Worm (Caenorhabditis elegans) whole organism, L2 larva: Measurements from ENCODE around the gene nhr-16.

ENCODE experiments used
- ama-1 ChIP-seq: fragments of 150-350 bp; optimal IDR thresholded peaks from 2 replicates; lab custom pipeline; 2018; ENCODE audit warnings: inconsistent platforms
- blmp-1 ChIP-seq: sonication (generic microtip); optimal IDR thresholded peaks from 2 replicates; lab custom pipeline; 2017; ENCODE audit warnings: missing genetic modification characterization, mild to moderate bottlenecking, missing compliant biosample characterization, antibody characterized with exemption, moderate library complexity; ENCODE audit not compliant: insufficient read depth
- egl-27 ChIP-seq: sonication (generic microtip); optimal IDR thresholded peaks from 3 replicates; lab custom pipeline; 2017; ENCODE audit warnings: missing biosample characterization, missing genetic modification reagents, missing genetic modification characterization
- fos-1 ChIP-seq: fragments of 150-350 bp; optimal IDR thresholded peaks from 2 replicates; lab custom pipeline; 2014; ENCODE audit warnings: missing biosample characterization, missing genetic modification characterization
- nhr-237 ChIP-seq: fragments of 150-350 bp; optimal IDR thresholded peaks from 2 replicates; lab custom pipeline; 2014; ENCODE audit warnings: missing biosample characterization, missing genetic modification characterization
- unc-39 ChIP-seq: fragments of 150-350 bp; optimal IDR thresholded peaks from 2 replicates; lab custom pipeline; 2014; ENCODE audit warnings: missing biosample characterization, missing genetic modification characterization
- ztf-11 ChIP-seq: sonication (generic microtip); optimal IDR thresholded peaks from 2 replicates; lab custom pipeline; 2017; ENCODE audit warnings: missing biosample characterization, missing genetic modification characterization

DNA sequence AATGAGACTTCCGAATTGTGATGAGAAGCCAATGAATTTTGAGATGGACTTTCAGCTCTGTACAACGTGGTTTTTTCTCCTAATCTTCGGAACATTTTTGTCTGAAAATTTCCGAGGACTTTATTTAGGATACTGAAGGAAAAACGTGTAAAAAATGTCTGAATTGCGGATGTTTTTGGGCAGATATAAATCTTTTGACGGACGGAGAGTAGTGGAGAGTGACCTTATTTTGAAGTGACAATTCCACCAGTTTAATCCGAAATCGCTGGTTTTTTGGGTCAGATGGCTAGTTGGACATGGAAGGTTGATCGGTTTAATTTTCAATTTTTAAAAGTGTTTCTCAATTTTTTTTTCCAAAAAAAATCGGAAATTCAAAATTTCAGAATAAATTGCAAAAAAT, 50.7 kb downstream of the nhr-16 start, which contains the start of gene T05C1.3:
- TF ChIP-seq blmp-1 (tag; lab: Kevin White, UChicago), result no peak
- TF ChIP-seq unc-39 (tag; lab: Kevin White, UChicago), result no peak
- TF ChIP-seq nhr-237, result no peak
- TF ChIP-seq ztf-11, result no peak
- no peak for TF ChIP-seq fos-1 (tag; lab: Kevin White, UChicago)
- TF ChIP-seq ama-1 (lab: Kevin White, UChicago), result no peak
- no peak for TF ChIP-seq egl-27 (tag; lab: Kevin White, UChicago)
